Worm (Caenorhabditis elegans): ENCODE results near the gene tdo-2.

DNA sequence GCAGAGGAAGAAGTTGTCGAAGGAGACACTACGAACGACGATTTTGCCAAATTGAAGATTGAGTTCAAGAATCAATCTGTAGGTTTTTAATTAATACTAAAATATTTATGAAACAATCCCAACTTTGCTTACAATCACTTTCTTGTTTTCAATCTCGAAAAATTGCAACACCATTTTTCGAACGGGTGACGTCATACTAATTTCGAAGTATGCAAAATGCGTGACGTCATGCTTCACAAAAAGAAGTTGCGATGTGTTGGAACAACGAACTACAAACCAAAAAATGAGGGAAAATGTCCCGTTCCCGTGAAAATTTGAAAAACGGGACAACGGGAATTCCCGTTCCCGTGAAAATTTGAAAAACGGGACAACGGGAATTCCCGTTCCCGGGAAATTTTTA, 47.9 kb upstream of the tdo-2 start:
- TF ChIP-seq tbx-11 (GFP tag; IDR thresholded peaks at IDR 0.05), result no peak
- no peak for TF ChIP-seq sea-1 (GFP tag; conservative IDR thresholded peaks at IDR 0.05)
- no peak for TF ChIP-seq scrt-1 (GFP tag; IDR thresholded peaks at IDR 0.05)
- no peak for TF ChIP-seq ama-1 (optimal IDR thresholded peaks at IDR 0.05)
- no peak for TF ChIP-seq tbx-37 (GFP tag; conservative IDR thresholded peaks at IDR 0.05)
- TF ChIP-seq hmbx-1 (tag; optimal IDR thresholded peaks at IDR 0.05), result no peak
- TF ChIP-seq ets-7 (tag; optimal IDR thresholded peaks at IDR 0.05), result no peak
- no peak for TF ChIP-seq flt-1 (GFP tag; IDR thresholded peaks at IDR 0.05)
- no peak for TF ChIP-seq hmg-4 (GFP tag; optimal IDR thresholded peaks at IDR 0.05)
- TF ChIP-seq aly-1 (tag; optimal IDR thresholded peaks at IDR 0.05), result no peak
- no peak for TF ChIP-seq B0310.2 (tag; optimal IDR thresholded peaks at IDR 0.05)
